Worm (Caenorhabditis elegans) whole organism, early embryonic: Measurements from ENCODE around the gene srx-45.

Experiments
- ceh-36 ChIP-seq: sonication (generic microtip); optimal IDR thresholded peaks from 2 replicates; lab custom pipeline; 2016; ENCODE audit warnings: missing genetic modification characterization, inconsistent platforms, missing compliant biosample characterization
- flt-1 ChIP-seq: fragments of 200-800 bp; sonication (Bioruptor generic); IDR thresholded peaks from 2 replicates; pipeline ENCODE4 v1.3.6; 2022; ENCODE audit warnings: missing genetic modification characterization, missing compliant biosample characterization

ce11 chrIII:9334174-9334573 lies 27.7 kb upstream of the srx-45 start, which contains the start of gene elo-4:
- TF ChIP-seq ceh-36 (tag; lab: Kevin White, UChicago) = no peak
- TF ChIP-seq flt-1 (GFP tag; lab: Robert Waterston, UW) = no peak
